Worm (Caenorhabditis elegans) whole organism, young adult: ENCODE measurements around the gene gid-2.
A peak's percentile ranks its signal among the peaks of the same experiment; 100 is the strongest.

Experiments used
- C17E4.6 ChIP-seq: fragments of 200-800 bp; sonication (Bioruptor generic); IDR thresholded peaks from 2 replicates; pipeline ENCODE4 v1.3.6; 2022; ENCODE audit warnings: missing genetic modification reagents, missing genetic modification characterization, missing compliant biosample characterization
- F22D6.2 ChIP-seq: sonication (generic microtip); optimal IDR thresholded peaks from 2 replicates; lab custom pipeline; 2016; ENCODE audit warnings: mild to moderate bottlenecking, missing genetic modification characterization, missing compliant biosample characterization
- F33H1.4 ChIP-seq: fragments of 200-800 bp; sonication (Bioruptor generic); IDR thresholded peaks from 2 replicates; pipeline ENCODE4 v1.3.6; 2022; ENCODE audit warnings: missing genetic modification reagents, missing genetic modification characterization, missing compliant biosample characterization
- F55B11.4 ChIP-seq: sonication (generic microtip); optimal IDR thresholded peaks from 2 replicates; lab custom pipeline; 2016; ENCODE audit warnings: missing compliant biosample characterization, missing genetic modification characterization, borderline replicate concordance; ENCODE audit not compliant: insufficient read depth
- T07F8.4 ChIP-seq: sonication (generic microtip); optimal IDR thresholded peaks from 2 replicates; lab custom pipeline; 2016; ENCODE audit warnings: mild to moderate bottlenecking, missing genetic modification characterization, moderate library complexity, missing compliant biosample characterization
- T26A5.8 ChIP-seq: sonication (generic microtip); optimal IDR thresholded peaks from 2 replicates; lab custom pipeline; 2016; ENCODE audit warnings: missing genetic modification characterization, missing compliant biosample characterization
- Y79H2A.3 ChIP-seq: fragments of 200-800 bp; sonication (Bioruptor generic); conservative IDR thresholded peaks from 2 replicates; pipeline ENCODE4 v1.3.6; 2022; ENCODE audit warnings: missing genetic modification reagents, missing genetic modification characterization, missing compliant biosample characterization
- Y95B8A.8 ChIP-seq: fragments of 200-800 bp; sonication (Bioruptor generic); IDR thresholded peaks from 2 replicates; pipeline ENCODE4 v1.3.6; 2022; ENCODE audit warnings: missing genetic modification reagents, missing genetic modification characterization, missing compliant biosample characterization
- akir-1 ChIP-seq: fragments of 200-800 bp; sonication (Bioruptor generic); optimal IDR thresholded peaks from 2 replicates; lab custom pipeline; 2018; ENCODE audit warnings: mild to moderate bottlenecking, missing genetic modification characterization, moderate library complexity, missing compliant biosample characterization
- ama-1 ChIP-seq, 3 experiments: fragments of 150-350 bp in 1 of 3; sonication (generic microtip) in 2 of 3; optimal IDR thresholded peaks; 2 replicates each; lab custom pipeline; 2014 to 2018; ENCODE audit warnings: missing biosample characterization in 2 of 3, missing genetic modification characterization in 2 of 3, missing genetic modification reagents in 2 of 3
- ccch-3 ChIP-seq: fragments of 200-800 bp; sonication (Bioruptor generic); optimal IDR thresholded peaks from 2 replicates; lab custom pipeline; 2018; ENCODE audit warnings: mild to moderate bottlenecking, missing genetic modification characterization, missing compliant biosample characterization
- cebp-1 ChIP-seq, 2 experiments: fragments of 200-800 bp in 1 of 2; sonication (Bioruptor generic) in 1 of 2; sonication (generic microtip) in 1 of 2; IDR thresholded peaks in 1 of 2; optimal IDR thresholded peaks in 1 of 2; 2 replicates each; pipeline versions ENCODE4 v1.3.6 to Lab custom; 2017 to 2022; ENCODE audit warnings: missing compliant biosample characterization in 2 of 2, missing genetic modification characterization in 2 of 2, mild to moderate bottlenecking in 1 of 2, missing genetic modification reagents in 1 of 2, moderate library complexity in 1 of 2
- cebp-2 ChIP-seq: fragments of 200-800 bp; sonication (Bioruptor generic); IDR thresholded peaks from 2 replicates; pipeline ENCODE4 v1.3.6; 2022; ENCODE audit warnings: missing genetic modification characterization, missing compliant biosample characterization
- ceh-100 ChIP-seq: fragments of 200-800 bp; sonication (Bioruptor generic); IDR thresholded peaks from 2 replicates; pipeline ENCODE4 v1.3.6; 2022; ENCODE audit warnings: missing genetic modification reagents, missing genetic modification characterization, missing compliant biosample characterization
- die-1 ChIP-seq: sonication (generic microtip); optimal IDR thresholded peaks from 2 replicates; lab custom pipeline; 2016; ENCODE audit warnings: missing genotype, mild to moderate bottlenecking, missing genetic modification characterization, missing compliant biosample characterization
- dpff-1 ChIP-seq: sonication (generic microtip); optimal IDR thresholded peaks from 2 replicates; lab custom pipeline; 2017; ENCODE audit warnings: mild to moderate bottlenecking, missing genetic modification characterization, missing compliant biosample characterization
- efl-1 ChIP-seq: fragments of 150-350 bp; optimal IDR thresholded peaks from 2 replicates; lab custom pipeline; 2014; ENCODE audit warnings: missing biosample characterization, missing genetic modification reagents, missing genetic modification characterization
- egl-18 ChIP-seq: fragments of 200-800 bp; sonication (Bioruptor generic); IDR thresholded peaks from 2 replicates; pipeline ENCODE4 v1.3.6; 2022; ENCODE audit warnings: missing genetic modification reagents, missing genetic modification characterization, missing compliant biosample characterization
- egl-44 ChIP-seq: fragments of 200-800 bp; sonication (Bioruptor generic); IDR thresholded peaks from 2 replicates; pipeline ENCODE4 v1.3.6; 2022; ENCODE audit warnings: missing genetic modification reagents, missing genetic modification characterization, missing compliant biosample characterization
- fkh-3 ChIP-seq: sonication (generic microtip); optimal IDR thresholded peaks from 2 replicates; lab custom pipeline; 2016; ENCODE audit warnings: mild to moderate bottlenecking, missing genetic modification characterization, missing compliant biosample characterization
- him-1 ChIP-seq: sonication (generic microtip); optimal IDR thresholded peaks from 2 replicates; lab custom pipeline; 2016; ENCODE audit warnings: missing genotype, missing genetic modification reagents, missing genetic modification characterization, missing compliant biosample characterization
- hmg-20 ChIP-seq: fragments of 200-800 bp; sonication (Bioruptor generic); IDR thresholded peaks from 2 replicates; pipeline ENCODE4 v1.3.6; 2022; ENCODE audit warnings: missing genetic modification reagents, missing genetic modification characterization, missing compliant biosample characterization
- hsf-1 ChIP-seq: fragments of 200-800 bp; sonication (Bioruptor generic); IDR thresholded peaks from 2 replicates; pipeline ENCODE4 v1.3.6; 2022; ENCODE audit warnings: missing genetic modification reagents, missing genetic modification characterization, missing compliant biosample characterization
- let-526 ChIP-seq: fragments of 200-800 bp; sonication (Bioruptor generic); IDR thresholded peaks from 2 replicates; pipeline ENCODE4 v1.3.6; 2022; ENCODE audit warnings: missing genetic modification reagents, missing genetic modification characterization, missing compliant biosample characterization
- let-607 ChIP-seq, 2 experiments: fragments of 200-800 bp in 1 of 2; sonication (Bioruptor generic) in 1 of 2; sonication (generic microtip) in 1 of 2; optimal IDR thresholded peaks; 2 replicates each; lab custom pipeline; 2016 to 2018; ENCODE audit warnings: mild to moderate bottlenecking in 2 of 2, missing compliant biosample characterization in 2 of 2, missing genetic modification characterization in 2 of 2, moderate library complexity in 2 of 2, missing genotype in 1 of 2
- lin-54 ChIP-seq: fragments of 200-800 bp; sonication (Bioruptor generic); optimal IDR thresholded peaks from 2 replicates; lab custom pipeline; 2018; ENCODE audit warnings: mild to moderate bottlenecking, missing genetic modification characterization, missing compliant biosample characterization
- lsy-27 ChIP-seq: sonication (generic microtip); optimal IDR thresholded peaks from 2 replicates; lab custom pipeline; 2017; ENCODE audit warnings: missing genetic modification characterization, mild to moderate bottlenecking, missing compliant biosample characterization, antibody characterized with exemption, missing genotype, borderline replicate concordance; ENCODE audit not compliant: insufficient read depth
- madf-3 ChIP-seq: fragments of 200-800 bp; sonication (Bioruptor generic); IDR thresholded peaks from 2 replicates; pipeline ENCODE4 v1.3.6; 2022; ENCODE audit warnings: missing genetic modification reagents, missing genetic modification characterization, missing compliant biosample characterization
- madf-6 ChIP-seq: fragments of 200-800 bp; sonication (Bioruptor generic); IDR thresholded peaks from 2 replicates; pipeline ENCODE4 v1.3.6; 2022; ENCODE audit warnings: missing genetic modification reagents, missing genetic modification characterization, missing compliant biosample characterization
- mcd-1 ChIP-seq: fragments of 200-800 bp; sonication (Bioruptor generic); IDR thresholded peaks from 2 replicates; pipeline ENCODE4 v1.3.6; 2022; ENCODE audit warnings: missing genetic modification reagents, missing genetic modification characterization, missing compliant biosample characterization
- mes-4 ChIP-seq: sonication (generic microtip); optimal IDR thresholded peaks from 2 replicates; lab custom pipeline; 2016; ENCODE audit warnings: missing genotype, missing genetic modification characterization, missing compliant biosample characterization
- nfya-1 ChIP-seq: sonication (generic microtip); optimal IDR thresholded peaks from 2 replicates; lab custom pipeline; 2017; ENCODE audit warnings: antibody characterized with exemption, missing compliant biosample characterization, missing genetic modification characterization, borderline replicate concordance; ENCODE audit not compliant: insufficient read depth
- nfyb-1 ChIP-seq: fragments of 200-800 bp; sonication (Bioruptor generic); IDR thresholded peaks from 2 replicates; pipeline ENCODE4 v1.3.6; 2022; ENCODE audit warnings: missing genetic modification reagents, missing genetic modification characterization, missing compliant biosample characterization
- nhr-179 ChIP-seq: sonication (generic microtip); optimal IDR thresholded peaks from 2 replicates; lab custom pipeline; 2016; ENCODE audit warnings: mild to moderate bottlenecking, missing genetic modification characterization, missing compliant biosample characterization
- nhr-27 ChIP-seq: fragments of 200-800 bp; sonication (Bioruptor generic); optimal IDR thresholded peaks from 2 replicates; lab custom pipeline; 2018; ENCODE audit warnings: mild to moderate bottlenecking, missing genetic modification characterization, moderate library complexity, missing compliant biosample characterization
- repo-1 ChIP-seq: sonication (generic microtip); optimal IDR thresholded peaks from 2 replicates; lab custom pipeline; 2017; ENCODE audit warnings: mild to moderate bottlenecking, missing genetic modification characterization, missing compliant biosample characterization
- rpc-1 ChIP-seq, 2 experiments: fragments of 150-350 bp in 1 of 2; sonication (generic microtip) in 1 of 2; optimal IDR thresholded peaks; 2 replicates each; lab custom pipeline; 2014 to 2018; ENCODE audit warnings: missing biosample characterization in 1 of 2, missing genetic modification characterization in 1 of 2, missing genetic modification reagents in 1 of 2, missing genotype in 1 of 2
- sdz-38 ChIP-seq: sonication (generic microtip); optimal IDR thresholded peaks from 2 replicates; lab custom pipeline; 2016; ENCODE audit warnings: missing genotype, missing genetic modification characterization, missing compliant biosample characterization
- snpc-4 ChIP-seq, 5 experiments: fragments of 150-350 bp in 1 of 5; sonication (generic microtip) in 4 of 5; optimal IDR thresholded peaks; 2 replicates each; lab custom pipeline; 2014 to 2018; ENCODE audit warnings: missing genetic modification characterization in 5 of 5, missing biosample characterization in 3 of 5, antibody characterized with exemption in 2 of 5, mild to moderate bottlenecking in 2 of 5, missing compliant biosample characterization in 2 of 5, missing genotype in 2 of 5, moderate library complexity in 2 of 5, missing genetic modification reagents in 1 of 5
- sptf-2 ChIP-seq: fragments of 200-800 bp; sonication (Bioruptor generic); optimal IDR thresholded peaks from 2 replicates; lab custom pipeline; 2018; ENCODE audit warnings: mild to moderate bottlenecking, missing genetic modification characterization, missing compliant biosample characterization
- tbp1 ChIP-seq: fragments of 200-800 bp; sonication (Bioruptor generic); optimal IDR thresholded peaks from 2 replicates; lab custom pipeline; 2018; ENCODE audit warnings: mild to moderate bottlenecking, missing genetic modification characterization, missing compliant biosample characterization
- tbx-9 ChIP-seq: sonication (generic microtip); optimal IDR thresholded peaks from 2 replicates; lab custom pipeline; 2016; ENCODE audit warnings: borderline replicate concordance, missing genetic modification characterization, inconsistent platforms, missing compliant biosample characterization
- zfh-2 ChIP-seq: fragments of 200-800 bp; sonication (Bioruptor generic); conservative IDR thresholded peaks from 2 replicates; pipeline ENCODE4 v1.3.6; 2022; ENCODE audit warnings: missing genetic modification reagents, missing genetic modification characterization, missing compliant biosample characterization
- zim-3 ChIP-seq: sonication (generic microtip); optimal IDR thresholded peaks from 2 replicates; lab custom pipeline; 2017; ENCODE audit warnings: mild to moderate bottlenecking, missing genetic modification characterization, moderate library complexity, missing compliant biosample characterization
- ztf-22 ChIP-seq: fragments of 200-800 bp; sonication (Bioruptor generic); optimal IDR thresholded peaks from 2 replicates; lab custom pipeline; 2018; ENCODE audit warnings: mild to moderate bottlenecking, missing genetic modification characterization, moderate library complexity, missing compliant biosample characterization
- ztf-25 ChIP-seq: fragments of 200-800 bp; sonication (Bioruptor generic); IDR thresholded peaks from 2 replicates; pipeline ENCODE4 v1.3.6; 2022; ENCODE audit warnings: missing genetic modification reagents, missing genetic modification characterization, missing compliant biosample characterization
- ztf-6 ChIP-seq: fragments of 200-800 bp; sonication (Bioruptor generic); IDR thresholded peaks from 2 replicates; pipeline ENCODE4 v1.3.6; 2022; ENCODE audit warnings: missing genetic modification reagents, missing genetic modification characterization, missing compliant biosample characterization

gid-2 gene

DNA sequence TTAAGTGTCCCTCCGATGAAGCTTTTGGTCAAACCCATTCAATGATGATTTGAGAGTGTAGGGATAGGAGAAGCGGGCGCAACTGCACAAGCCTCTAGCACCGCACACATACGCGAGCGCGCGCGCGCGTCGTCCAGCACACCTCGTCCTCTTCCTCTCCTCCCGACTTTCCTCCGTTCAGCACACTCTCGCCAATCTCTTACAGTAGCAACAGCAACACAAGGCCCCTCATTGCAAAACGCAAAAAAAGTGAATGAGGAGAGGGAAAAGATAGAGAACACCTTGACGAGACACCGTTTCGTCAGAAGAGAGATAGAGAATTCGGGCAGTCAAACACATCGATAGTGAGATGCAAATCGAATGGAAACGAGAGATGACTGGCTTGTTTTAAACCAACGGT lies 6.3 kb downstream of the gid-2 start (continued):
- no peak for TF ChIP-seq nhr-179 (tag; lab: Kevin White, UChicago)
- no peak for TF ChIP-seq him-1 (tag; lab: Kevin White, UChicago)
- TF ChIP-seq akir-1 (GFP tag; lab: Kevin White, UChicago), result no peak
- TF ChIP-seq Y95B8A.8 (GFP tag; lab: Robert Waterston, UW), result no peak
- no peak for TF ChIP-seq fkh-3 (tag; lab: Kevin White, UChicago)
- TF ChIP-seq cebp-2 (GFP tag; lab: Robert Waterston, UW), result no peak
- TF ChIP-seq F55B11.4 (tag; lab: Kevin White, UChicago), result no peak
- no peak for TF ChIP-seq egl-18
- no peak for TF ChIP-seq lsy-27 (tag; lab: Kevin White, UChicago)
- TF ChIP-seq snpc-4 (GFP tag; optimal IDR thresholded peaks at IDR 0.05; lab: Kevin White, UChicago), result no peak
- no peak for TF ChIP-seq snpc-4 (tag; optimal IDR thresholded peaks at IDR 0.05; lab: Kevin White, UChicago)
- no peak for TF ChIP-seq ztf-22 (GFP tag; lab: Kevin White, UChicago)
- no peak for TF ChIP-seq let-607 (tag; optimal IDR thresholded peaks at IDR 0.05; lab: Kevin White, UChicago)
- no peak for TF ChIP-seq hsf-1
- no peak for TF ChIP-seq ama-1 (optimal IDR thresholded peaks at IDR 0.05; lab: Kevin White, UChicago)
- TF ChIP-seq ama-1 (GFP tag; optimal IDR thresholded peaks at IDR 0.05; lab: Kevin White, UChicago), result no peak
- no peak for TF ChIP-seq egl-44
- TF ChIP-seq repo-1 (tag; lab: Kevin White, UChicago), result no peak
- no peak for TF ChIP-seq sptf-2
- no peak for TF ChIP-seq ceh-100 (GFP tag; lab: Robert Waterston, UW)
- TF ChIP-seq Y79H2A.3 (GFP tag; lab: Robert Waterston, UW), result no peak
- TF ChIP-seq nhr-27, result no peak
- no peak for TF ChIP-seq rpc-1 (optimal IDR thresholded peaks at IDR 0.05; lab: Kevin White, UChicago)
- no peak for TF ChIP-seq rpc-1 (tag; optimal IDR thresholded peaks at IDR 0.05; lab: Kevin White, UChicago)
- no peak for TF ChIP-seq hmg-20 (GFP tag; lab: Robert Waterston, UW)
- no peak for TF ChIP-seq C17E4.6
- TF ChIP-seq mcd-1 (GFP tag; lab: Robert Waterston, UW), result no peak; the same call in 1 of the 2 replicates
- peak; percentile 98 for TF ChIP-seq zfh-2 (GFP tag; lab: Robert Waterston, UW)
- no peak for TF ChIP-seq ztf-25 (GFP tag; lab: Robert Waterston, UW)
- TF ChIP-seq efl-1 (GFP tag; lab: Kevin White, UChicago), result no peak
- no peak for TF ChIP-seq let-526
- TF ChIP-seq madf-3 (GFP tag; lab: Robert Waterston, UW), result no peak
- TF ChIP-seq die-1 (tag; lab: Kevin White, UChicago), result no peak
- TF ChIP-seq lin-54 (GFP tag; lab: Kevin White, UChicago), result no peak
- no peak for TF ChIP-seq F33H1.4 (GFP tag; lab: Robert Waterston, UW)
- no peak for TF ChIP-seq madf-6
- TF ChIP-seq F22D6.2 (tag; lab: Kevin White, UChicago), result no peak
- TF ChIP-seq T26A5.8 (tag; lab: Kevin White, UChicago), result no peak
- 0 out of 2 replicates have a peak, but pooled peaks have one; percentile 29 for TF ChIP-seq cebp-1 (GFP tag; IDR thresholded peaks at IDR 0.05; lab: Robert Waterston, UW)
- no peak for TF ChIP-seq cebp-1 (tag; optimal IDR thresholded peaks at IDR 0.05; lab: Kevin White, UChicago)
- no peak for TF ChIP-seq ztf-6
- no peak for TF ChIP-seq nfya-1 (tag; lab: Kevin White, UChicago)
- no peak for TF ChIP-seq dpff-1 (tag; lab: Kevin White, UChicago)
- no peak for TF ChIP-seq tbx-9 (tag; lab: Kevin White, UChicago)
- TF ChIP-seq sdz-38 (tag; lab: Kevin White, UChicago), result no peak
- TF ChIP-seq ccch-3, result no peak
- TF ChIP-seq T07F8.4 (tag; lab: Kevin White, UChicago), result no peak
- no peak for TF ChIP-seq zim-3 (tag; lab: Kevin White, UChicago)
- TF ChIP-seq tbp1, result no peak
- TF ChIP-seq mes-4 (tag; lab: Kevin White, UChicago), result no peak
- no peak; the same call in 1 of the 2 replicates for TF ChIP-seq nfyb-1 (GFP tag; lab: Robert Waterston, UW)
